Worm (Caenorhabditis elegans): ENCODE data around the gene F25E5.9.

The F25E5.9 gene

DNA sequence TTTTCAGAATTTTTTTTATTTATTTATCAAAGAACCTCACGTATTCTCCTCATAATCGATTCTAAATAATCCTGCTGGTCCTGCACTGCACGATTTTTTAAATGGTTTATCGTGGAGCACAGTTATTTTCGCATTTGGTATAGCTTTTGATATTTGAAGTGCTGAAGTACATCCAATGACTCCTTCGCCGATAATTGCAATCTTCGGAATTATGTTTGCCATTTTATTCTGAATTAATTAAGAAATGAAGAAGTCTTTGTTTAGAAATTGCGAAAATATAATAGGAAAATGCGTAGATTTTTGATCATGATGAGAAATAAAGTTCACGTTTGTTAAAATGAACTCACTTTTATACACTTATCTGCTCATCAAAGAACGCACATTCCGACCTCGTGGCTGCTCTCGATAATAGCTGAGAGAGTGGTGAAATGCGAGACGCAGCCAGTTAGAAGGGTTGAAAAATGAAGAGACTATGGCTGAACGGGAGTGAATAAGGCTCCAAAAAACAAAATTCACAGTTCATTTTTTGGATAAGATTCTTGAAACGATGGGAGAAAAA lies 2.8 kb downstream of the F25E5.9 start:
- peak; percentile 19 for TF ChIP-seq unc-55 (GFP tag; optimal IDR thresholded peaks at IDR 0.05)
- no peak for TF ChIP-seq ceh-30 (tag; optimal IDR thresholded peaks at IDR 0.05)

DNA sequence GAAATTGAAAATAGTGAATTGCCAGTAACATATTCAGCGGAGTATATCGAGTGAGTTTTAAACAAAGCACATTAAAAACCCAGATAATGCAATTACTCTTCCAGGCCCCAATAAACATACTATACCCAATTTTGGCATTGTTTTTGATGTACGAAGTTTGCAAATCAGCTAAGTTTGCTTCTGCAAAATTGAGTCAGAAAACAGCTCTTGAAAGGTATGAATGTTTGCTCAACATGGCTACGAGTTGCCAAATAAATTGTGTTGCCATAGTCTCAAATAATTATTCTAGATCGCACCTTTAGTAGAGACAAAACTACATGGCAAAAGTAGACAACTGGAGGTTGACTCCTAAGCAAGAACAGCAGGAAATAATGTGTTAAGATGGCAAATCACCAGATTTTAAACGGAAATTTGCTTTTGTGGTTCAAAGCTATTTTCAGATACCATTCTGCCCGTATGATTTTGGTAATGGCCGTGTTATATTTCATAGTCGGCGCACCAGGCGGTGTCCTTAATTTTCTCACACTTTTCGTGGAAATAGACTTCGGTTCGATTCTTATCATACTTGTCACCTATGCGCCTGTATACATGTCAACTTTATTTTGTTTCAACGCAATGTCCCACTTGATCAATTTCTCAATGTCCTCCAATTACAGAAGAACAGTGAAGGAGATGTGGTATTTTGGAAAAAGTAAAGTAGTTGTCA lies 5.1 kb downstream of the F25E5.9 start:
- TF ChIP-seq nfya-1 (tag; optimal IDR thresholded peaks at IDR 0.05) (no peak), nhr-232 (tag; optimal IDR thresholded peaks at IDR 0.05) (no peak), ref-2 (tag; optimal IDR thresholded peaks at IDR 0.05) (no peak), elt-2 (tag; optimal IDR thresholded peaks at IDR 0.05) (no peak), unc-3 (GFP tag; conservative IDR thresholded peaks at IDR 0.05) (no peak), unc-3 (tag; optimal IDR thresholded peaks at IDR 0.05) (no peak), unc-42 (tag; optimal IDR thresholded peaks at IDR 0.05) (no peak), npax-4 (tag; optimal IDR thresholded peaks at IDR 0.05) (no peak), ceh-31 (tag; optimal IDR thresholded peaks at IDR 0.05) (no peak), zip-5 (tag; optimal IDR thresholded peaks at IDR 0.05) (no peak), ets-4 (tag; optimal IDR thresholded peaks at IDR 0.05) (no peak), K02D7.2 (tag; optimal IDR thresholded peaks at IDR 0.05) (no peak), gmeb-2 (tag; optimal IDR thresholded peaks at IDR 0.05) (no peak)

ce11 chrV:7431016-7431415 lies 6.7 kb downstream of the F25E5.9 start, which contains the start of gene srw-71:
TSS of gene srw-71 (minus strand) at chrV:7431116.
- no peak for TF ChIP-seq nhr-11 (tag; optimal IDR thresholded peaks at IDR 0.05)
- TF ChIP-seq hlh-8 (tag; optimal IDR thresholded peaks at IDR 0.05), result no peak
- no peak for TF ChIP-seq ceh-2 (tag; optimal IDR thresholded peaks at IDR 0.05)
- no peak for TF ChIP-seq madf-2 (tag; optimal IDR thresholded peaks at IDR 0.05)
- TF ChIP-seq C08G9.2 (tag; optimal IDR thresholded peaks at IDR 0.05), result no peak
- TF ChIP-seq mec-3 (tag; optimal IDR thresholded peaks at IDR 0.05; ENCODE audit: borderline replicate concordance), result no peak
- no peak for TF ChIP-seq ceh-48 (tag; optimal IDR thresholded peaks at IDR 0.05)
- TF ChIP-seq nfya-1 (tag; optimal IDR thresholded peaks at IDR 0.05), result no peak
- TF ChIP-seq unc-42 (tag; optimal IDR thresholded peaks at IDR 0.05), result no peak
- no peak for TF ChIP-seq ceh-22 (tag; optimal IDR thresholded peaks at IDR 0.05)
- no peak for TF ChIP-seq pat-9 (tag; optimal IDR thresholded peaks at IDR 0.05)
- no peak for TF ChIP-seq elt-2 (tag; optimal IDR thresholded peaks at IDR 0.05)
- no peak for TF ChIP-seq lim-6 (tag; optimal IDR thresholded peaks at IDR 0.05)
- TF ChIP-seq elt-4 (tag; optimal IDR thresholded peaks at IDR 0.05), result no peak
- no peak for TF ChIP-seq pha-2 (tag; optimal IDR thresholded peaks at IDR 0.05)
- no peak for TF ChIP-seq ceh-24 (tag; optimal IDR thresholded peaks at IDR 0.05)
- TF ChIP-seq nhr-232 (tag; optimal IDR thresholded peaks at IDR 0.05), result no peak
- no peak for TF ChIP-seq che-1 (tag; optimal IDR thresholded peaks at IDR 0.05)
- no peak for TF ChIP-seq rnt-1 (tag; optimal IDR thresholded peaks at IDR 0.05)

DNA sequence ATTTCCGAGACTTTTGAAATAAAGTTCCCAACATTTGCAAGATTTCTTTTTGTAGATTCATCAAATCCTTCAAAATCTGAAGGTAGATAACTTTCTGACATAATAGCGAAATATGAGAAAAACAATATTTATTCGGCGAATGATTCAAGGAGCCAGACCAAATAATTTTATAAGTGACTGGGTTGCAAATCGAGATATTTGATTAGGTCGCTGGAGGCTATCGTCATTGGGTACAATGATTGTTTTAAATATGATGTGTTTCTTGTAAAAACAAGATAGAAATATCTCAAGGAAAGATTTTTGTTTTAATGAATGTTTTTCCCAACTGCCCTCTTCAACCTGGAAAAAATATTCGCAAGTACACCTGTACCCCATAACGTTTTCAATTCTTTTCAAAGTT lies 8.8 kb downstream of the F25E5.9 start, which contains the start of gene srw-69:
TSS of gene srw-69 (minus strand) at position 101 of the 400 bp plus-strand sequence.
- TF ChIP-seq C38D4.7 (GFP tag; optimal IDR thresholded peaks at IDR 0.05) (no peak), dmd-4 (tag; optimal IDR thresholded peaks at IDR 0.05; ENCODE audit: borderline replicate concordance) (no peak), tbx-2 (tag; optimal IDR thresholded peaks at IDR 0.05) (no peak), ceh-14 (tag; optimal IDR thresholded peaks at IDR 0.05) (no peak), hlh-6 (tag; optimal IDR thresholded peaks at IDR 0.05) (no peak), ttx-3 (tag; optimal IDR thresholded peaks at IDR 0.05) (no peak), hlh-15 (tag; optimal IDR thresholded peaks at IDR 0.05) (no peak), ama-1 (optimal IDR thresholded peaks at IDR 0.05) (no peak), ets-4 (tag; optimal IDR thresholded peaks at IDR 0.05) (no peak)

Measured in whole organism, late embryonic.